Fruit fly (Drosophila melanogaster) whole organism, embryonic: Measurements from ENCODE around the gene teq.

Source experiments
- ATbp ChIP-seq: fragments of 200-800 bp; sonication (Bioruptor generic); optimal IDR thresholded peaks from 2 replicates; lab custom pipeline; 2017; ENCODE audit warnings: missing biosample characterization, mild to moderate bottlenecking, missing genetic modification characterization, missing genetic modification reagents
- Aef1 ChIP-seq: fragments of 200-800 bp; sonication (Bioruptor generic); IDR thresholded peaks from 3 replicates; pipeline ENCODE4 v1.3.6; 2022; ENCODE audit warnings: missing biosample characterization, missing genetic modification characterization
- Antp ChIP-seq: fragments of 200-800 bp; sonication (Bioruptor generic); optimal IDR thresholded peaks from 3 replicates; lab custom pipeline; 2016; ENCODE audit warnings: missing biosample characterization, missing genetic modification characterization
- BtbVII ChIP-seq: fragments of 200-800 bp; sonication (Bioruptor generic); optimal IDR thresholded peaks from 3 replicates; lab custom pipeline; 2017; ENCODE audit warnings: missing biosample characterization, mild to moderate bottlenecking, missing genetic modification characterization
- Bteb2 ChIP-seq: fragments of 200-800 bp; sonication (Bioruptor generic); optimal IDR thresholded peaks from 2 replicates; lab custom pipeline; 2016; ENCODE audit warnings: missing biosample characterization, missing genetic modification characterization
- CG11093 ChIP-seq: fragments of 200-800 bp; sonication (Bioruptor generic); IDR thresholded peaks from 3 replicates; pipeline ENCODE4 v1.3.6; 2022; ENCODE audit warnings: missing biosample characterization, missing genetic modification characterization
- CG11504 ChIP-seq: fragments of 200-800 bp; sonication (Bioruptor generic); optimal IDR thresholded peaks from 3 replicates; lab custom pipeline; 2019; ENCODE audit warnings: missing biosample characterization, mild to moderate bottlenecking, missing genetic modification characterization, moderate library complexity
- CG12236 ChIP-seq: fragments of 200-800 bp; sonication (Bioruptor generic); optimal IDR thresholded peaks from 2 replicates; lab custom pipeline; 2016; ENCODE audit warnings: missing biosample characterization, missing genetic modification characterization
- CG14014 ChIP-seq: fragments of 200-800 bp; sonication (Bioruptor generic); IDR thresholded peaks from 2 replicates; pipeline ENCODE4 v1.3.6; 2022; ENCODE audit warnings: missing biosample characterization, missing genetic modification characterization
- CG1603 ChIP-seq: fragments of 200-800 bp; sonication (Bioruptor generic); optimal IDR thresholded peaks from 2 replicates; lab custom pipeline; 2019; ENCODE audit warnings: missing biosample characterization, mild to moderate bottlenecking, missing genetic modification characterization, moderate library complexity
- CG17385 ChIP-seq: fragments of 200-800 bp; sonication (Bioruptor generic); optimal IDR thresholded peaks from 3 replicates; lab custom pipeline; 2018; ENCODE audit warnings: missing biosample characterization, mild to moderate bottlenecking, missing genetic modification characterization
- CG18764 ChIP-seq: fragments of 200-800 bp; sonication (Bioruptor generic); optimal IDR thresholded peaks from 3 replicates; lab custom pipeline; 2016; ENCODE audit warnings: missing biosample characterization, missing genetic modification characterization
- CG32532 ChIP-seq: fragments of 200-800 bp; sonication (Bioruptor generic); IDR thresholded peaks from 2 replicates; pipeline ENCODE4 v1.3.6; 2022; ENCODE audit warnings: missing biosample characterization, missing genetic modification characterization
- CG34224 ChIP-seq: fragments of 200-800 bp; sonication (Bioruptor generic); IDR thresholded peaks from 3 replicates; pipeline ENCODE4 v1.3.6; 2022; ENCODE audit warnings: missing biosample characterization, missing genetic modification characterization; ENCODE audit not compliant: partially characterized antibody
- CG7357 ChIP-seq: fragments of 200-800 bp; sonication (Bioruptor generic); IDR thresholded peaks from 3 replicates; pipeline ENCODE4 v1.3.6; 2022; ENCODE audit warnings: missing biosample characterization, missing genetic modification characterization
- Dip3 ChIP-seq: fragments of 200-800 bp; sonication (Bioruptor generic); optimal IDR thresholded peaks from 3 replicates; lab custom pipeline; 2016; ENCODE audit warnings: missing biosample characterization, missing genetic modification characterization
- E2f2 ChIP-seq: fragments of 200-800 bp; sonication (Bioruptor generic); IDR thresholded peaks from 2 replicates; pipeline ENCODE4 v1.3.6; 2022; ENCODE audit warnings: missing biosample characterization, missing genetic modification characterization
- Eip74EF ChIP-seq, 2 experiments: fragments of 200-800 bp in 1 of 2; fragments of >200 bp in 1 of 2; sonication (Bioruptor generic) in 1 of 2; optimal IDR thresholded peaks; 2 replicates each; lab custom pipeline; 2017 to 2019; ENCODE audit warnings: missing biosample characterization in 2 of 2, missing genetic modification characterization in 2 of 2, mild to moderate bottlenecking in 1 of 2, moderate library complexity in 1 of 2
- Ets97D ChIP-seq: fragments of 200-800 bp; sonication (Bioruptor generic); optimal IDR thresholded peaks from 3 replicates; lab custom pipeline; 2016; ENCODE audit warnings: missing biosample characterization, missing genetic modification characterization
- Fer3 ChIP-seq: fragments of 200-800 bp; sonication (Bioruptor generic); optimal IDR thresholded peaks from 2 replicates; lab custom pipeline; 2018; ENCODE audit warnings: missing biosample characterization, mild to moderate bottlenecking, missing genetic modification characterization, moderate library complexity
- Hr51 ChIP-seq, 2 experiments: fragments of 200-800 bp; sonication (Bioruptor generic); optimal IDR thresholded peaks; 2 replicates in 1 of 2; 3 replicates in 1 of 2; lab custom pipeline; 2016 to 2018; ENCODE audit warnings: missing biosample characterization in 2 of 2, missing genetic modification characterization in 2 of 2, mild to moderate bottlenecking in 1 of 2, moderate library complexity in 1 of 2
- Hsf ChIP-seq: fragments of 200-800 bp; sonication (Bioruptor generic); optimal IDR thresholded peaks from 3 replicates; lab custom pipeline; 2016; ENCODE audit warnings: missing biosample characterization, missing genetic modification characterization
- Jarid2 ChIP-seq: fragments of 200-800 bp; sonication (Bioruptor generic); optimal IDR thresholded peaks from 3 replicates; lab custom pipeline; 2017; ENCODE audit warnings: mild to moderate bottlenecking, missing biosample characterization, missing genetic modification reagents, missing genetic modification characterization
- Oli ChIP-seq: fragments of 200-800 bp; sonication (Bioruptor generic); optimal IDR thresholded peaks from 2 replicates; lab custom pipeline; 2018; ENCODE audit warnings: missing biosample characterization, mild to moderate bottlenecking, missing genetic modification characterization, moderate library complexity
- Optix ChIP-seq: fragments of 200-800 bp; sonication (Bioruptor generic); IDR thresholded peaks from 3 replicates; pipeline ENCODE4 v1.3.6; 2022; ENCODE audit warnings: missing biosample characterization, missing genetic modification characterization
- Poxn ChIP-seq: fragments of 200-800 bp; sonication (Bioruptor generic); IDR thresholded peaks from 2 replicates; pipeline ENCODE4 v1.3.6; 2022; ENCODE audit warnings: missing biosample characterization, missing genetic modification characterization
- Ptx1 ChIP-seq: fragments of 200-800 bp; sonication (Bioruptor generic); IDR thresholded peaks from 2 replicates; pipeline ENCODE4 v1.3.6; 2022; ENCODE audit warnings: missing biosample characterization, missing genetic modification characterization
- Ravus ChIP-seq: fragments of 200-800 bp; sonication (Bioruptor generic); IDR thresholded peaks from 2 replicates; pipeline ENCODE4 v1.3.6; 2022; ENCODE audit warnings: missing biosample characterization, missing genetic modification characterization
- Sry-δ ChIP-seq: fragments of 200-800 bp; sonication (Bioruptor generic); optimal IDR thresholded peaks from 2 replicates; lab custom pipeline; 2016; ENCODE audit warnings: missing biosample characterization, missing genetic modification characterization
- Taf1 ChIP-seq: fragments of 200-800 bp; sonication (Bioruptor generic); IDR thresholded peaks from 2 replicates; pipeline ENCODE4 v1.3.6; 2022; ENCODE audit warnings: missing biosample characterization, missing genetic modification characterization
- Trl ChIP-seq, 3 experiments: fragments of >200 bp in 2 of 3; fragments of 200-800 bp in 1 of 3; sonication (Bioruptor generic) in 1 of 3; optimal IDR thresholded peaks; 2 replicates in 1 of 3; 3 replicates in 2 of 3; lab custom pipeline; 2016 to 2017; ENCODE audit warnings: missing biosample characterization in 1 of 3, missing genetic modification characterization in 1 of 3
- bsh ChIP-seq, 2 experiments: fragments of 200-800 bp; sonication (Bioruptor generic); optimal IDR thresholded peaks; 2 replicates each; lab custom pipeline; 2017 to 2018; ENCODE audit warnings: mild to moderate bottlenecking in 2 of 2, missing biosample characterization in 2 of 2, missing genetic modification characterization in 2 of 2, moderate library complexity in 1 of 2
- ci ChIP-seq: fragments of 200-800 bp; sonication (Bioruptor generic); IDR thresholded peaks from 3 replicates; pipeline ENCODE4 v1.3.6; 2022; ENCODE audit warnings: missing biosample characterization, missing genetic modification characterization
- crp ChIP-seq, 2 experiments: fragments of 200-800 bp; sonication (Bioruptor generic); optimal IDR thresholded peaks; 2 replicates in 1 of 2; 3 replicates in 1 of 2; lab custom pipeline; 2017; ENCODE audit warnings: missing biosample characterization in 2 of 2, missing genetic modification characterization in 2 of 2, mild to moderate bottlenecking in 1 of 2, moderate library complexity in 1 of 2
- ems ChIP-seq: fragments of 200-800 bp; sonication (Bioruptor generic); optimal IDR thresholded peaks from 3 replicates; lab custom pipeline; 2016; ENCODE audit warnings: missing biosample characterization, missing genetic modification characterization
- exex ChIP-seq: fragments of 200-800 bp; sonication (Bioruptor generic); optimal IDR thresholded peaks from 4 replicates; lab custom pipeline; 2018; ENCODE audit warnings: missing biosample characterization, mild to moderate bottlenecking, missing genetic modification characterization, moderate library complexity
- kay ChIP-seq: fragments of 200-800 bp; sonication (Bioruptor generic); optimal IDR thresholded peaks from 2 replicates; lab custom pipeline; 2016; ENCODE audit warnings: missing biosample characterization, missing genetic modification characterization
- kni ChIP-seq: fragments of 200-800 bp; sonication (Bioruptor generic); optimal IDR thresholded peaks from 3 replicates; lab custom pipeline; 2017; ENCODE audit warnings: mild to moderate bottlenecking, missing biosample characterization, missing genetic modification reagents, missing genetic modification characterization
- lola ChIP-seq, 3 experiments: fragments of >200 bp in 2 of 3; fragments of 200-800 bp in 1 of 3; sonication (Bioruptor generic) in 1 of 3; optimal IDR thresholded peaks; 2 replicates each; lab custom pipeline; 2017 to 2019; ENCODE audit warnings: missing biosample characterization in 3 of 3, missing genetic modification characterization in 3 of 3, mild to moderate bottlenecking in 1 of 3, moderate library complexity in 1 of 3
- nmo ChIP-seq: fragments of 200-800 bp; sonication (Bioruptor generic); optimal IDR thresholded peaks from 2 replicates; lab custom pipeline; 2018; ENCODE audit warnings: missing biosample characterization, mild to moderate bottlenecking, missing genetic modification characterization, moderate library complexity
- pfk ChIP-seq: fragments of 200-800 bp; sonication (Bioruptor generic); optimal IDR thresholded peaks from 2 replicates; lab custom pipeline; 2018; ENCODE audit warnings: missing biosample characterization, mild to moderate bottlenecking, missing genetic modification characterization, moderate library complexity
- pita ChIP-seq: fragments of 200-800 bp; sonication (Bioruptor generic); optimal IDR thresholded peaks from 2 replicates; lab custom pipeline; 2017; ENCODE audit warnings: missing biosample characterization, mild to moderate bottlenecking, missing genetic modification characterization
- pnt ChIP-seq: fragments of 200-800 bp; sonication (Bioruptor generic); optimal IDR thresholded peaks from 3 replicates; lab custom pipeline; 2016; ENCODE audit warnings: missing biosample characterization, missing genetic modification characterization
- rib ChIP-seq: fragments of 200-800 bp; sonication (Bioruptor generic); IDR thresholded peaks from 2 replicates; pipeline ENCODE4 v1.3.6; 2022; ENCODE audit warnings: missing biosample characterization, missing genetic modification characterization
- scrt ChIP-seq: fragments of 200-800 bp; sonication (Bioruptor generic); optimal IDR thresholded peaks from 2 replicates; lab custom pipeline; 2018; ENCODE audit warnings: missing biosample characterization, mild to moderate bottlenecking, missing genetic modification characterization, moderate library complexity
- tin ChIP-seq: fragments of 200-800 bp; sonication (Bioruptor generic); optimal IDR thresholded peaks from 3 replicates; lab custom pipeline; 2016; ENCODE audit warnings: missing biosample characterization, missing genetic modification characterization
- unc-4 ChIP-seq: fragments of 200-800 bp; sonication (Bioruptor generic); IDR thresholded peaks from 2 replicates; pipeline ENCODE4 v1.3.6; 2022; ENCODE audit warnings: missing biosample characterization, missing genetic modification characterization; ENCODE audit not compliant: partially characterized antibody
- usp ChIP-seq: fragments of >200 bp; optimal IDR thresholded peaks from 2 replicates; lab custom pipeline; 2017; ENCODE audit warnings: missing biosample characterization, missing genetic modification characterization
- wor ChIP-seq: fragments of 200-800 bp; sonication (Bioruptor generic); IDR thresholded peaks from 2 replicates; pipeline ENCODE4 v1.3.6; 2022; ENCODE audit warnings: missing biosample characterization, missing genetic modification characterization
- z ChIP-seq: fragments of 200-800 bp; sonication (Bioruptor generic); IDR thresholded peaks from 3 replicates; pipeline ENCODE4 v1.3.6; 2022; ENCODE audit warnings: missing biosample characterization, missing genetic modification characterization
- zf30C ChIP-seq: fragments of 200-800 bp; sonication (Bioruptor generic); optimal IDR thresholded peaks from 3 replicates; lab custom pipeline; 2018; ENCODE audit warnings: missing biosample characterization, mild to moderate bottlenecking, missing genetic modification characterization

Gene teq

DNA sequence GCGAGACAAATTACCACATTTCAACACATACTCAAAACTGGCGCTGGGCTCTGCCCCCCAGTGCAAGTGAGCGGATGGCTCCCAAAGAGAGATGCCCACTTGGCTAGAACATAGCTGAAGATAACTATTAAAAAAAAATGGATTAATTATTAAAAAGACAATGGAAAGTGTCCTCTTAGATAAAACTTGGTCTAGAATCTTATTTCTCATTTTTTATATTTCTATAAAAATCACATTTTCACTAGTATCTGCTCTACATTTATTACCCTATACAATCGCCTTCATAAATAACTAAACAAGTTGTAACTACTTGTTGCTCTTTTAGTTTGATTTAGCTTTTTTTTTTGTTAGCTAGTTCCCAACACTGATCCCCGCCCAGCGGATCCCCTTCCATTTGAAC is 41.6 kb upstream of the teq start (continued):
- TF ChIP-seq Aef1 (no peak), kay (GFP tag; lab: Kevin White, UChicago) (no peak), E2f2 (GFP tag; lab: Robert Waterston, UW) (no peak), Jarid2 (GFP tag; lab: Kevin White, UChicago) (no peak), Bteb2 (GFP tag; lab: Kevin White, UChicago) (no peak), CG17385 (GFP tag; lab: Kevin White, UChicago) (no peak), tin (GFP tag; lab: Kevin White, UChicago) (no peak), BtbVII (GFP tag; lab: Kevin White, UChicago) (no peak), pfk (no peak), bsh (GFP tag; optimal IDR thresholded peaks at IDR 0.05; lab: Kevin White, UChicago) (peak in 1 of 2 experiments; percentile 45), ci (GFP tag; lab: Robert Waterston, UW) (no peak), z (GFP tag; lab: Robert Waterston, UW) (no peak), Dip3 (GFP tag; lab: Kevin White, UChicago) (no peak), CG11093 (GFP tag; lab: Robert Waterston, UW) (no peak), wor (GFP tag; lab: Robert Waterston, UW) (no peak), Hsf (GFP tag; lab: Kevin White, UChicago) (peak; percentile 17), CG7357 (no peak), CG32532 (GFP tag; lab: Robert Waterston, UW) (no peak), Ptx1 (GFP tag; lab: Robert Waterston, UW) (peak; percentile 31; the same call in 1 of the 2 replicates), unc-4 (no peak), Antp (GFP tag; lab: Kevin White, UChicago) (no peak), Sry-δ (GFP tag; lab: Kevin White, UChicago) (no peak), CG18764 (GFP tag; lab: Kevin White, UChicago) (no peak), Ets97D (GFP tag; lab: Kevin White, UChicago) (no peak), CG1603 (tag; lab: Kevin White, UChicago) (no peak), Trl (optimal IDR thresholded peaks at IDR 0.05; lab: Kevin White, UChicago) (no peak), Trl (GFP tag; optimal IDR thresholded peaks at IDR 0.05; lab: Kevin White, UChicago) (no peak), Eip74EF (GFP tag; optimal IDR thresholded peaks at IDR 0.05; lab: Kevin White, UChicago) (no peak), ATbp (GFP tag; lab: Kevin White, UChicago) (no peak), scrt (GFP tag; lab: Kevin White, UChicago) (no peak), CG11504 (peak; percentile 60), Taf1 (GFP tag; lab: Robert Waterston, UW) (no peak), nmo (GFP tag; lab: Kevin White, UChicago) (peak; percentile 42), lola (GFP tag; optimal IDR thresholded peaks at IDR 0.05; lab: Kevin White, UChicago) (peak in 1 of 3 experiments; percentile 45), kni (GFP tag; lab: Kevin White, UChicago) (no peak), Fer3 (tag; lab: Kevin White, UChicago) (no peak), CG14014 (GFP tag; lab: Robert Waterston, UW) (no peak), ems (GFP tag; lab: Kevin White, UChicago) (no peak), pita (GFP tag; lab: Kevin White, UChicago) (no peak), Poxn (GFP tag; lab: Robert Waterston, UW) (no peak), Ravus (GFP tag; lab: Robert Waterston, UW) (no peak), CG34224 (no peak), crp (GFP tag; optimal IDR thresholded peaks at IDR 0.05; lab: Kevin White, UChicago) (no peak), Optix (GFP tag; lab: Robert Waterston, UW) (no peak), zf30C (no peak), Oli (tag; lab: Kevin White, UChicago) (peak; percentile 37), Hr51 (GFP tag; optimal IDR thresholded peaks at IDR 0.05; lab: Kevin White, UChicago) (peak in 1 of 2 experiments; percentile 42), pnt (GFP tag; lab: Kevin White, UChicago) (no peak), CG12236 (no peak), rib (GFP tag; lab: Robert Waterston, UW) (no peak), usp (GFP tag; lab: Kevin White, UChicago) (no peak), exex (tag; lab: Kevin White, UChicago) (no peak)
